Fruit fly (Drosophila melanogaster) whole organism, embryonic: Measurements from ENCODE around the gene qtc.

Source experiments
- ATbp ChIP-seq: fragments of 200-800 bp; sonication (Bioruptor generic); optimal IDR thresholded peaks from 2 replicates; lab custom pipeline; 2017; ENCODE audit warnings: missing biosample characterization, mild to moderate bottlenecking, missing genetic modification characterization, missing genetic modification reagents
- Bdp1 ChIP-seq: fragments of 200-800 bp; sonication (Bioruptor generic); optimal IDR thresholded peaks from 3 replicates; lab custom pipeline; 2016; ENCODE audit warnings: missing biosample characterization, missing genetic modification characterization
- CG10462 ChIP-seq: fragments of 200-800 bp; sonication (Bioruptor generic); optimal IDR thresholded peaks from 2 replicates; lab custom pipeline; 2016; ENCODE audit warnings: missing biosample characterization, missing genetic modification characterization
- CG10654 ChIP-seq: fragments of 200-800 bp; sonication (Bioruptor generic); optimal IDR thresholded peaks from 2 replicates; lab custom pipeline; 2016; ENCODE audit warnings: missing biosample characterization, missing genetic modification characterization
- CG11093 ChIP-seq: fragments of 200-800 bp; sonication (Bioruptor generic); IDR thresholded peaks from 3 replicates; pipeline ENCODE4 v1.3.6; 2022; ENCODE audit warnings: missing biosample characterization, missing genetic modification characterization
- CG11695 ChIP-seq: fragments of 200-800 bp; sonication (Bioruptor generic); IDR thresholded peaks from 3 replicates; pipeline ENCODE4 v1.3.6; 2022; ENCODE audit warnings: missing biosample characterization, missing genetic modification characterization
- CG12104 ChIP-seq: fragments of 200-800 bp; sonication (Bioruptor generic); optimal IDR thresholded peaks from 3 replicates; lab custom pipeline; 2016; ENCODE audit warnings: missing biosample characterization, missing genetic modification characterization
- CG13123 ChIP-seq: fragments of 200-800 bp; sonication (Bioruptor generic); optimal IDR thresholded peaks from 2 replicates; lab custom pipeline; 2016; ENCODE audit warnings: missing biosample characterization, missing genetic modification characterization
- CG13424 ChIP-seq: fragments of 200-800 bp; sonication (Bioruptor generic); optimal IDR thresholded peaks from 2 replicates; lab custom pipeline; 2019; ENCODE audit warnings: missing biosample characterization, mild to moderate bottlenecking, missing genetic modification characterization, moderate library complexity
- CG13624 ChIP-seq: fragments of 200-800 bp; sonication (Bioruptor generic); optimal IDR thresholded peaks from 2 replicates; lab custom pipeline; 2016; ENCODE audit warnings: missing biosample characterization, missing genetic modification characterization
- CG13775 ChIP-seq: fragments of 200-800 bp; sonication (Bioruptor generic); optimal IDR thresholded peaks from 3 replicates; lab custom pipeline; 2017; ENCODE audit warnings: missing biosample characterization, mild to moderate bottlenecking, missing genetic modification characterization
- CG14710 ChIP-seq: fragments of 200-800 bp; sonication (Bioruptor generic); optimal IDR thresholded peaks from 3 replicates; lab custom pipeline; 2019; ENCODE audit warnings: missing biosample characterization, mild to moderate bottlenecking, missing genetic modification characterization, moderate library complexity
- CG15073 ChIP-seq: fragments of 200-800 bp; sonication (Bioruptor generic); optimal IDR thresholded peaks from 2 replicates; lab custom pipeline; 2016; ENCODE audit warnings: missing biosample characterization, missing genetic modification characterization
- CG15479 ChIP-seq: fragments of 200-800 bp; sonication (Bioruptor generic); optimal IDR thresholded peaks from 3 replicates; lab custom pipeline; 2019; ENCODE audit warnings: missing biosample characterization, mild to moderate bottlenecking, missing genetic modification characterization, moderate library complexity
- CG17361 ChIP-seq: fragments of 200-800 bp; sonication (Bioruptor generic); IDR thresholded peaks from 3 replicates; pipeline ENCODE4 v1.3.6; 2022; ENCODE audit warnings: missing biosample characterization, missing genetic modification characterization
- CG2129 ChIP-seq: fragments of 200-800 bp; sonication (Bioruptor generic); IDR thresholded peaks from 2 replicates; pipeline ENCODE4 v1.3.6; 2022; ENCODE audit warnings: missing biosample characterization, missing genetic modification characterization; ENCODE audit not compliant: partially characterized antibody
- CG2889 ChIP-seq: fragments of 200-800 bp; sonication (Bioruptor generic); IDR thresholded peaks from 3 replicates; pipeline ENCODE4 v1.3.6; 2022; ENCODE audit warnings: missing biosample characterization, missing genetic modification characterization
- CG31441 ChIP-seq: fragments of 200-800 bp; sonication (Bioruptor generic); IDR thresholded peaks from 2 replicates; pipeline ENCODE4 v1.3.6; 2022; ENCODE audit warnings: missing biosample characterization, missing genetic modification characterization
- CG32532 ChIP-seq: fragments of 200-800 bp; sonication (Bioruptor generic); IDR thresholded peaks from 2 replicates; pipeline ENCODE4 v1.3.6; 2022; ENCODE audit warnings: missing biosample characterization, missing genetic modification characterization
- CG43689 ChIP-seq: fragments of 200-800 bp; sonication (Bioruptor generic); IDR thresholded peaks from 2 replicates; pipeline ENCODE4 v1.3.6; 2022; ENCODE audit warnings: missing biosample characterization, missing genetic modification characterization
- CG4424 ChIP-seq: fragments of 200-800 bp; sonication (Bioruptor generic); optimal IDR thresholded peaks from 3 replicates; lab custom pipeline; 2016; ENCODE audit warnings: missing biosample characterization, missing genetic modification characterization
- CG8359 ChIP-seq: fragments of 200-800 bp; sonication (Bioruptor generic); optimal IDR thresholded peaks from 2 replicates; lab custom pipeline; 2017; ENCODE audit warnings: missing biosample characterization, mild to moderate bottlenecking, missing genetic modification characterization, borderline replicate concordance
- CG9437 ChIP-seq: fragments of 200-800 bp; sonication (Bioruptor generic); optimal IDR thresholded peaks from 2 replicates; lab custom pipeline; 2018; ENCODE audit warnings: missing biosample characterization, mild to moderate bottlenecking, missing genetic modification characterization
- CG9797 ChIP-seq: fragments of 200-800 bp; sonication (Bioruptor generic); optimal IDR thresholded peaks from 3 replicates; lab custom pipeline; 2018; ENCODE audit warnings: missing biosample characterization, mild to moderate bottlenecking, missing genetic modification characterization
- E2f2 ChIP-seq: fragments of 200-800 bp; sonication (Bioruptor generic); IDR thresholded peaks from 2 replicates; pipeline ENCODE4 v1.3.6; 2022; ENCODE audit warnings: missing biosample characterization, missing genetic modification characterization
- Fer2 ChIP-seq: fragments of 200-800 bp; sonication (Bioruptor generic); optimal IDR thresholded peaks from 2 replicates; lab custom pipeline; 2018; ENCODE audit warnings: missing biosample characterization, mild to moderate bottlenecking, missing genetic modification characterization, moderate library complexity
- HLH54F ChIP-seq: fragments of 200-800 bp; sonication (Bioruptor generic); optimal IDR thresholded peaks from 3 replicates; lab custom pipeline; 2016; ENCODE audit warnings: missing biosample characterization, missing genetic modification characterization
- Hr78 ChIP-seq, 2 experiments: fragments of 200-800 bp in 1 of 2; fragments of >200 bp in 1 of 2; sonication (Bioruptor generic) in 1 of 2; optimal IDR thresholded peaks; 2 replicates each; lab custom pipeline; 2017 to 2019; ENCODE audit warnings: missing biosample characterization in 2 of 2, missing genetic modification characterization in 2 of 2, mild to moderate bottlenecking in 1 of 2, moderate library complexity in 1 of 2
- MBD-R2 ChIP-seq: fragments of 200-800 bp; sonication (Bioruptor generic); IDR thresholded peaks from 2 replicates; pipeline ENCODE4 v1.3.6; 2022; ENCODE audit warnings: missing biosample characterization, missing genetic modification characterization
- Oli ChIP-seq: fragments of 200-800 bp; sonication (Bioruptor generic); optimal IDR thresholded peaks from 2 replicates; lab custom pipeline; 2018; ENCODE audit warnings: missing biosample characterization, mild to moderate bottlenecking, missing genetic modification characterization, moderate library complexity
- Ptx1 ChIP-seq: fragments of 200-800 bp; sonication (Bioruptor generic); IDR thresholded peaks from 2 replicates; pipeline ENCODE4 v1.3.6; 2022; ENCODE audit warnings: missing biosample characterization, missing genetic modification characterization
- Rx ChIP-seq: fragments of 200-800 bp; sonication (Bioruptor generic); IDR thresholded peaks from 2 replicates; pipeline ENCODE4 v1.3.6; 2022; ENCODE audit warnings: missing biosample characterization, missing genetic modification characterization
- abd-A ChIP-seq: fragments of 200-800 bp; sonication (Bioruptor generic); optimal IDR thresholded peaks from 3 replicates; lab custom pipeline; 2019; ENCODE audit warnings: missing biosample characterization, mild to moderate bottlenecking, missing genetic modification characterization, moderate library complexity
- ato ChIP-seq: fragments of 200-800 bp; sonication (Bioruptor generic); IDR thresholded peaks from 2 replicates; pipeline ENCODE4 v1.3.6; 2022; ENCODE audit warnings: missing biosample characterization, missing genetic modification characterization; ENCODE audit not compliant: partially characterized antibody
- btn ChIP-seq: fragments of 200-800 bp; sonication (Bioruptor generic); optimal IDR thresholded peaks from 2 replicates; lab custom pipeline; 2016; ENCODE audit warnings: missing biosample characterization, missing genetic modification characterization
- cg ChIP-seq: fragments of 200-800 bp; sonication (Bioruptor generic); optimal IDR thresholded peaks from 3 replicates; lab custom pipeline; 2019; ENCODE audit warnings: missing biosample characterization, mild to moderate bottlenecking, missing genetic modification characterization, moderate library complexity
- chm ChIP-seq: fragments of 200-800 bp; sonication (Bioruptor generic); IDR thresholded peaks from 2 replicates; pipeline ENCODE4 v1.3.6; 2022; ENCODE audit warnings: missing biosample characterization, missing genetic modification characterization
- dmrt11E ChIP-seq: fragments of 200-800 bp; sonication (Bioruptor generic); optimal IDR thresholded peaks from 3 replicates; lab custom pipeline; 2018; ENCODE audit warnings: missing biosample characterization, mild to moderate bottlenecking, missing genetic modification characterization, moderate library complexity
- fd3F ChIP-seq: fragments of 200-800 bp; sonication (Bioruptor generic); optimal IDR thresholded peaks from 2 replicates; lab custom pipeline; 2018; ENCODE audit warnings: missing biosample characterization, mild to moderate bottlenecking, missing genetic modification characterization, moderate library complexity
- fru ChIP-seq: fragments of >200 bp; optimal IDR thresholded peaks from 2 replicates; lab custom pipeline; 2017
- gsb ChIP-seq: fragments of 200-800 bp; sonication (Bioruptor generic); IDR thresholded peaks from 2 replicates; pipeline ENCODE4 v1.3.6; 2022; ENCODE audit warnings: missing biosample characterization, missing genetic modification characterization
- jigr1 ChIP-seq: fragments of 200-800 bp; sonication (Bioruptor generic); IDR thresholded peaks from 3 replicates; pipeline ENCODE4 v1.3.6; 2022; ENCODE audit warnings: missing biosample characterization, missing genetic modification characterization
- jing ChIP-seq: fragments of 200-800 bp; sonication (Bioruptor generic); optimal IDR thresholded peaks from 2 replicates; lab custom pipeline; 2018; ENCODE audit warnings: missing biosample characterization, mild to moderate bottlenecking, missing genetic modification characterization
- lola ChIP-seq, 3 experiments: fragments of >200 bp in 2 of 3; fragments of 200-800 bp in 1 of 3; sonication (Bioruptor generic) in 1 of 3; optimal IDR thresholded peaks; 2 replicates each; lab custom pipeline; 2017 to 2019; ENCODE audit warnings: missing biosample characterization in 3 of 3, missing genetic modification characterization in 3 of 3, mild to moderate bottlenecking in 1 of 3, moderate library complexity in 1 of 3
- luna ChIP-seq: fragments of 200-800 bp; sonication (Bioruptor generic); optimal IDR thresholded peaks from 2 replicates; lab custom pipeline; 2016; ENCODE audit warnings: missing biosample characterization, missing genetic modification characterization
- salm ChIP-seq: fragments of 200-800 bp; sonication (Bioruptor generic); optimal IDR thresholded peaks from 2 replicates; lab custom pipeline; 2018; ENCODE audit warnings: missing biosample characterization, mild to moderate bottlenecking, missing genetic modification characterization
- sc ChIP-seq, 3 experiments: fragments of >200 bp in 2 of 3; fragments of 200-800 bp in 1 of 3; sonication (Bioruptor generic) in 1 of 3; optimal IDR thresholded peaks; 2 replicates in 2 of 3; 3 replicates in 1 of 3; lab custom pipeline; 2017; ENCODE audit warnings: mild to moderate bottlenecking in 1 of 3, missing biosample characterization in 1 of 3, missing genetic modification characterization in 1 of 3, missing genetic modification reagents in 1 of 3
- schlank ChIP-seq: fragments of 200-800 bp; sonication (Bioruptor generic); optimal IDR thresholded peaks from 2 replicates; lab custom pipeline; 2018; ENCODE audit warnings: missing biosample characterization, mild to moderate bottlenecking, missing genetic modification characterization
- vnd ChIP-seq: fragments of 200-800 bp; sonication (Bioruptor generic); IDR thresholded peaks from 3 replicates; pipeline ENCODE4 v1.3.6; 2022; ENCODE audit warnings: missing biosample characterization, missing genetic modification characterization; ENCODE audit not compliant: partially characterized antibody

The qtc gene

DNA sequence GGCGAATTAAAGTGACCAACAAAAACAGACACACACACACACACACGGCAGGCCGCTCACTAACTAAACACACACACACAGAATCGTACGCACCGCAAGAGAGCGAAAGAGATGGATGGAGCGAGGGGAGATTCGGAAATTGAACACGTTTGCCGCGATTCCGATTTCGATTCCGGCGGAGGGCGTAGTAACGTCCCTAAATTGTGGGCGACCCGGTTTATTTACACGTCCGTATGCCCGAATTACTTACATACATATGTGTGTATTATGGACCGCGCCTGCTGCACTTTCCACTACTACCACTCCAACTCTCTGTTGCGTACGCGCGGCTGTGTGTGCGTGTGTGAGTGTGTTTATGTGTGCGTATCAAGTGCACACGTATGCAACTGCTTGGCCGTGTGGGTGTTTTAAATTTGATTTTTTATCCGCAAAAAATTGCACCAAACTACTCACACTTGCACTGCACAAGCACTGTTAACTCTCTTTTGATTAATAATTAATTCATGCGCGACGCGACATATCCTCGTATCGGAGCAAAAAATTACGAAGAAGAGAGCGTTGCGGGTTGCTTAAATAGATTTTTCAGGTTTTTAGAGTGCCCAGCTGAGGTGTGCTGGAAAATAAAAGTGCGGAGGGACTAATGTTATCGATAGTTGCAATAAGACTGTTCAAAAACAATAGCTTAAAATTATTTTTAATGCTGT lies 32.5 kb downstream of the qtc start, which contains the start of gene Pgant5 (continued):
- TF ChIP-seq chm (GFP tag; lab: Robert Waterston, UW) (no peak; the same call in 1 of the 2 replicates), Bdp1 (no peak), dmrt11E (tag; lab: Kevin White, UChicago) (no peak), btn (GFP tag; lab: Kevin White, UChicago) (peak; percentile 16), Rx (GFP tag; lab: Robert Waterston, UW) (no peak), CG10654 (no peak), Hr78 (GFP tag; optimal IDR thresholded peaks at IDR 0.05; lab: Kevin White, UChicago) (peak in 1 of 2 experiments; percentile 24), CG15073 (GFP tag; lab: Kevin White, UChicago) (no peak), luna (no peak), CG8359 (GFP tag; lab: Kevin White, UChicago) (no peak), CG31441 (GFP tag; lab: Robert Waterston, UW) (no peak), CG9797 (GFP tag; lab: Kevin White, UChicago) (no peak), CG13123 (no peak), CG10462 (GFP tag; lab: Kevin White, UChicago) (no peak), CG32532 (GFP tag; lab: Robert Waterston, UW) (no peak), cg (GFP tag; lab: Kevin White, UChicago) (peak; percentile 100), CG17361 (GFP tag; lab: Robert Waterston, UW) (peak; percentile 43; the same call in 1 of the 3 replicates), CG14710 (tag; lab: Kevin White, UChicago) (no peak), lola (GFP tag; optimal IDR thresholded peaks at IDR 0.05; lab: Kevin White, UChicago) (peak in 1 of 3 experiments; percentile 21), MBD-R2 (GFP tag; lab: Robert Waterston, UW) (peak; percentile 24; the same call in 1 of the 2 replicates), CG2129 (no peak; the same call in 1 of the 2 replicates), vnd (GFP tag; lab: Robert Waterston, UW) (no peak), jing (GFP tag; lab: Kevin White, UChicago) (no peak), fd3F (GFP tag; lab: Kevin White, UChicago) (no peak), fru (lab: Kevin White, UChicago) (no peak), CG2889 (GFP tag; lab: Robert Waterston, UW) (no peak), abd-A (tag; lab: Kevin White, UChicago) (peak; percentile 43), ATbp (GFP tag; lab: Kevin White, UChicago) (no peak), CG11695 (GFP tag; lab: Robert Waterston, UW) (no peak), E2f2 (GFP tag; lab: Robert Waterston, UW) (no peak), CG13775 (GFP tag; lab: Kevin White, UChicago) (no peak), CG43689 (GFP tag; lab: Robert Waterston, UW) (no peak), CG4424 (GFP tag; lab: Kevin White, UChicago) (peak; percentile 23), CG11093 (GFP tag; lab: Robert Waterston, UW) (no peak), Ptx1 (no peak), sc (optimal IDR thresholded peaks at IDR 0.05; lab: Kevin White, UChicago) (no peak), sc (GFP tag; optimal IDR thresholded peaks at IDR 0.05; lab: Kevin White, UChicago) (no peak), jigr1 (GFP tag; lab: Robert Waterston, UW) (no peak), ato (GFP tag; lab: Robert Waterston, UW) (peak; percentile 46), CG15479 (GFP tag; lab: Kevin White, UChicago) (peak; percentile 79), HLH54F (GFP tag; lab: Kevin White, UChicago) (peak; percentile 4), gsb (GFP tag; lab: Robert Waterston, UW) (no peak), Oli (tag; lab: Kevin White, UChicago) (no peak), CG12104 (GFP tag; lab: Kevin White, UChicago) (no peak), salm (no peak), CG9437 (GFP tag; lab: Kevin White, UChicago) (no peak), schlank (tag; lab: Kevin White, UChicago) (no peak), CG13424 (no peak), CG13624 (GFP tag; lab: Kevin White, UChicago) (no peak), Fer2 (no peak)
